Worm (Caenorhabditis elegans): ENCODE measurements around the gene F52H3.6.
"Not testable (repeated sequence)": the region's sequence is repeated elsewhere in the genome, so short reads cannot be mapped to it uniquely, and the experiment has no call there.

The F52H3.6 gene

DNA sequence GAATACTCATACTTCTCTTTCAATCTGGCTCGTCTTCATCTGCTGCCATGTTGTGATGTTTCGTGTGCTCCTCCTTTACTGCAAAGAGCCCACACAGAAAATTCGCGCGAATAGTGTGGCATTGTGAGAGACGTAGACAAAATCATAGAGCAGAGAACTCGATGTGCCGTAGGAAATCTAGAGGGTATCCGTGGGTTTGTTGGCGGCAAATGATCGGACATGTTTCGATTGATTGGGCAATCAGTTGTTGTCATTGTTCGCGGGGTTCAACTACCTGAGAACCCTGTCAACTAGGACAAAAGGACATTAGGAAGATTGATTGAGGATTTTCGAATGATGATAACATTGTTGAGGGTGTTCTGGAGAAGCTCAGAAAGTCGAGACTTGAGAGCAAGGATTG, 3.2 kb downstream of the F52H3.6 start:
- TF ChIP-seq unc-62 (GFP tag; optimal IDR thresholded peaks at IDR 0.05), result no peak

DNA sequence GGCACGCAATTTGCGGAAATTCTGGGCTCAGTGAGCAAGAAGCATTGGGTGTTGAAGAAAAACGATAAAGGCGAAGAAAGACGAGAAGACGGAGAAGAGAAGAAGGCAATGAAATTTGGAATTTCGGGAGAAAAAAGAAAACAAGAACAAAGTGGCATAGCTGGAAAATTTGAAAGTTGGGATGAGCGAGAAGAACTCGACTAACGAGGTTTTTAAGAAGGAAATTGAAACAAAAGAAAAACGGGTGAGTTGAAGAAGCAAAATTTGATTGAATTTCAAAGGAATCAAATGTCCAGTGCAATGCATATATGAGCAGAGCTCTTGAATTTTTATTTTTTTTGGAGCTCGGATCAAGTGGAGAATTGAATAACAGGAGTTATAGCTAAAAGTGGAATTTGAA, 6.5 kb downstream of the F52H3.6 start:
- no peak for TF ChIP-seq unc-62 (GFP tag; optimal IDR thresholded peaks at IDR 0.05)

DNA sequence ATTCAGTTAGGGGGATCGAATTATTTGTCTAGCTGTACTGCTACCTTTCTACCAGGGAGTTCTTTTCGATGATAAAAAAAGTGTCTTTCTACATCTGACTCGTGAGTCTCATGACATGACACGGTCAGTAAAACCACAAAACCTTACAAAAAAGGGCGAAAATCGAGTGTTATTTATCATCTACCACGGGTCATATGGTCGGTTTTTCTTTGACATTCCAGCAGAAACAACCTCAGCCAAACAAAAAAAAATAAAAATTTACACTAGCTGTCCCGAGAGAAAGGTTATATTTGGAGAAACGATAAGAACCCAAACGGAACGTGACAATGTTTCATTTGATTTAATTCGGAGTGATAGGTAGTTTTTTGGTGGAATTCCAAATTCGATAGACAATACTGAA, 8.6 kb downstream of the F52H3.6 start:
- no peak for TF ChIP-seq unc-62 (GFP tag; optimal IDR thresholded peaks at IDR 0.05)

DNA sequence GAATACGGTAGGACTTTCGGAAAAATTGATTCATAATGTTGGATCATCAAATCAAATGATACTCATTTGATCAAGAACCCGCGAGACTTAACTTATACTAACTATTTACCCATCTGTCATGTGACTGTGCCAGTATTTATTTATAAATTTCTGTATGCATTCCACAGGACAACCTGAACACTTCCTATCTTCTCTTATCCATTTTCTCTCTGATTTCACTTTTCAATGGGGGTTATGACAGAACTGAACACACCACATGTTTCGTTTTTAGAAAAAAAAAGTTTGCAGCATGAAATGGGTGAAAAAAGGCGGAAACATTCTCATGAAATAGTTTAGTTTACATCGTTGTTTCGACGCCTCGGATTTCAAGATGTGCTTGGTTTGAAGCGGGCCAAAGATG, 10.7 kb downstream of the F52H3.6 start:
- TF ChIP-seq unc-62 (GFP tag; optimal IDR thresholded peaks at IDR 0.05), result no peak

DNA sequence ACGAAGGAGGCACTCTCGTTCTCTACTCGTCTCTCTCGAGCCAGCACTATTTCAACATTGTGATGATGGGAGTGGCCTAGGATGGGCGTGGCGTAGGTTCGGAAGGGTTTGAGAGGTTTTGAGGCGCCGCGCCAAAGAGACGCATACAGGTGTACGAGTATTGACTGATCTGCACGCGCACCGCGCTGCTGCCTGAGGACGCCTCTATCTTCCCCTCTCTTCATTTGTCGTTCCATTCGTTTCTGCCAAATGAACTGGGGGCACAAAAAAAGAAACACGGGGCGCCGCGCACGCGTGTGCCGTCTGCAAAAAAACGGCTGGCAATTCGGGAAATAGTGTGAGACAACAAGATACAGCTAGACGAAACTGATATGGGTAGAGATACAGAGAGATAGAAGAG, 12.2 kb downstream of the F52H3.6 start, which contains the start of gene lec-2:
Gene lec-2, minus strand, starts transcription at position 171 of the 400 bp plus-strand sequence.
- TF ChIP-seq unc-62 (GFP tag; optimal IDR thresholded peaks at IDR 0.05), result no peak

DNA sequence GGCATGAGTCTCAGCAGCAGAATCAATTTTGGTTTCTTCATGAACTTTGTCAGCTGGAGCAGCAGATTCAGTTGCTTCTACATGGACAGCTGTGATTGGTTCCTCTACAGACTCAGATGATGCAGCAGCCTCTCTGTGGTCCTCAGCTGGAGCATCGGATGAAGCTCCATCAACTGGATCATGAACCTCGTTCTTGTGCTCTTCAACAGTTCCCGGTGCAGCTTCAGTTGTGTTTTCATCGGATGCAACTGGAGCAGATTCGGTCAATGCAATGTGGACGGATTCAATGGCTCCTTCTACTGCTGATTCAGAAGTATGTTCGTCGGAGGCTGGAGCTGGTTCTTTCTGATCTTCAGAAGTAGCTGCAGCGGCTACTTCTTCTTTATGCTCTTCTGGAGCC, 13.8 kb downstream of the F52H3.6 start:
- no peak for TF ChIP-seq unc-62 (GFP tag; optimal IDR thresholded peaks at IDR 0.05)

DNA sequence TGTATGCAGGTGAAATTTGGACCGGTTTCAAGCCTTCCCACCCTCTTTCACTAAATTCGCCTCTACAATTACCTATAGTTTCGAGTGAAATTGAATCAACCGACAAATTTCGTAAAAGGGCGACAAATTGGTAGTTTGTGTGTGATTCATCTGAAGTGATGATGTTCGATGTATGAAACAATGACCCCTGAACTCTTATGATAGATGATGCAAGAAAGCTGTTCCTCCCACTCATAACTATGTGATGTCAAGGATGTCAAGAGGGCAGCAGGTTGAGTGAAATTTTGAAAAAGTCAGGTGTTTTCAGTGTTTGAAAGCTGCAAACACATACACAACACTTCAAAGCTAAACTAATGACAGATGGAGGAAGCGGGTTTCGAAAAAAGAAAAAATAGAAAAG, 15.7 kb downstream of the F52H3.6 start:
- TF ChIP-seq unc-62 (GFP tag; optimal IDR thresholded peaks at IDR 0.05), result no peak

DNA sequence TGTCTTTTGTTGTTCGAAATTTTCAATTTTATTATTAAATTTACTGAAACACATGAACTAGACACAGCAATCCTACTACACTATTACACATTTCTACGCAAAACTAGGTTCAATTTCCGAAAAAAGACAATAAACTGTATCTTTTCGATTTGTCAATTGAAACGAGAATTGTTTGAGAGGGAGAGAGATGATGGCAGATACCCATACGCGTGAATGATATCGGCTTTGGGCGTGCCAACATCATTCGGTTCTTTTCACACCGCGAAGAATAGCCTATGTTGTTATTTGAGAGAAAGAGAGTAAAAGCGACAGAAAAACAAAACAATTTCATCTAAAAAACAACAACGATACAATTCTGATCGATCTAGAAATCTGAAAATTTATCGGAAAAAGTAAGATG, 16.5 kb downstream of the F52H3.6 start:
- TF ChIP-seq unc-62 (GFP tag; optimal IDR thresholded peaks at IDR 0.05), result no peak

DNA sequence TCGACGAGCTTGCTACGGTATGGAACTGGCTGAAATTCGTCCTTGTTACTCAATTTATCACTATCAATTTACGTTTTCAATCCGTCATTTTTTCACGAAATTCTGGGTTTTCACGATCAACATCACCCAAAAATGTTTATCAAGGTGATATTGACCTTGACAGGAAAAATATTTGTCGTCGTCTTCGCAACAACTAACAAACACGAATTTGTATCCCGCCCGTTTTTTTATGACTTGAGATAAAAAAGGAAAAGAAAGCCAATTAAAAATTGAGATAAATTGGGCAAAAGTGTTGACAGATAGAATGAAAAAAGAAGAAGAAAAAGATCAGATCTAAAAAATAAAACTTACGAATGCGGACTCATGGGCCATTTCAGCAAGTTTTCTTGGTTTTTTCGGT, 17.3 kb downstream of the F52H3.6 start:
- TF ChIP-seq unc-62 (GFP tag; optimal IDR thresholded peaks at IDR 0.05), result no peak

DNA sequence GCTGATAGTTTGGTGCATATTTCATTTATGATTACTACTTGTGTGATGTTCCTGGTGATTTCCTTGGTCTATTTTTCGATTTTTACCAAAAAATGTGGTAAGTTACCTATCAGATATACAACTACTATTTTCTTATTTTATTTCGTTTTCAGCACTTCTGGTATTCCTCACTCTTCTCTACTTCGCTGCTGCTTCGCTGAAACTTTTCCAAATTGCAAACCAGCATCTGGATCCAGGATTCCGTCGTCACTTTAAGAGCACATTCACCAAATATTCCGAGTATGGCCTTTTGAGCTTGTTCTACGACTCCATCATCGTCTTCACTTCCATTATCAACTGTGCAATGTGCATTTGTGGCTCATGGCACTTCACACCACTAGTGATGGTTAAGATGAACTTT, 19.7 kb downstream of the F52H3.6 start:
- no peak for TF ChIP-seq unc-62 (GFP tag; optimal IDR thresholded peaks at IDR 0.05)

DNA sequence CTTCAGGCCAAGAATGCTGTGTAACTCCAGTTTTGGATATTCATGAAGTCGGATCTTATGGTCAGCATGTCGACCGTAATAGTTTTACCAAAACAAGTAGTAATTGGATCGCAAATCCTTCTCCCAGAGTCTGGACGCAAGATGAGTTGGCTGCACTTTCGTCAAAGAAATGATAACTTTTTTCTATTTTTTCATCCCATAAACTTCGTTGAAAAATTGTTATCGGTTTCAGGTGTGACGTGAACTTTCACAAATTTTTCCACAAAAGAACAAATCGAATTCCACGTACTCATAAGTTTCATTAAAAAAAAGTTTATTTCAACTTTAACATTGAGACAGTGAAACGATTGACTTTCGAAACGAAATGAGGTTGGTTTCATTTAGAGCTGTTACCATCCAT, 20.3 kb downstream of the F52H3.6 start, which contains the start of gene ZK892.5:
Gene ZK892.5, plus strand, starts transcription at position 301 of the 400 bp plus-strand sequence.
- no peak for TF ChIP-seq unc-62 (GFP tag; optimal IDR thresholded peaks at IDR 0.05)

DNA sequence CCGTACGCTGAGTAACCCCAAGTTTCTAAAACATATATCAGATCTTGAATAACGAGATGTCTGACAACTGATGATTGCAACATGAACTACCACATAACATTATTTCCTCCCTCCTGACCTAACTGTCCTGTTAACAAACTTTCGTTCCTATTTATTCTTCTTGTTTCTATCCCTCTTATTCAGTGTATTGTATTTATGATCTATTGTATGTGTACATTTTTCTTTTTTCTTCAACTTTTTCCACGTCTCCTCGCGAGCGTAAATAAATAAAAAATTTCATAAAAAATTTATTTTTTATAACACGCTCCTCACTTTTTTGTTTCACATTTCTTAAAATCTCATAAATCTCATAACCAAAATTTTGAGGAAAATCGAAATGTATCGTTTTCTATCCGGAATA, 22.0 kb downstream of the F52H3.6 start, which contains the start of gene ZK892.4:
Gene ZK892.4, plus strand, starts transcription at position 301 of the 400 bp plus-strand sequence.
- TF ChIP-seq unc-62 (GFP tag; optimal IDR thresholded peaks at IDR 0.05), result not testable (repeated sequence)

DNA sequence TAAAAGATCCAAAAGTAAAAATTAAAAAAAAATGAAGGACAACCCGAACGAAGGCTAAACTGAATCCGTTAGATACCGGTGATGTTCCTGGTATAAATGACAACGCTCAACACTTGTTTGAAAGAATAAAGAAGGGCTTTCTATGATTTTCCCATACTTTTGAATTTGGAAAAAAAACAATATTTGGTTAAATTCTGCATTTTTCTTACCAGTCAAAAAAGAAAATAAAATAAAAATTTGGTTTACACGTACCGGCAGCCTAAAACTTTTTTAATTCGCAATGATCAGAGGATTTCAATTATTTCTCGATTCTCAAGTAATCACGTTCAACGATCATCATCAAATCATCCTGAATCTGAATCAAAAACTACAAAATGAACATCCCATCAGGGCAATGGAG, 26.7 kb downstream of the F52H3.6 start, which contains the start of gene ZK892.3:
Gene ZK892.3, plus strand, starts transcription at position 301 of the 400 bp plus-strand sequence.
- TF ChIP-seq unc-62 (GFP tag; optimal IDR thresholded peaks at IDR 0.05), result no peak

DNA sequence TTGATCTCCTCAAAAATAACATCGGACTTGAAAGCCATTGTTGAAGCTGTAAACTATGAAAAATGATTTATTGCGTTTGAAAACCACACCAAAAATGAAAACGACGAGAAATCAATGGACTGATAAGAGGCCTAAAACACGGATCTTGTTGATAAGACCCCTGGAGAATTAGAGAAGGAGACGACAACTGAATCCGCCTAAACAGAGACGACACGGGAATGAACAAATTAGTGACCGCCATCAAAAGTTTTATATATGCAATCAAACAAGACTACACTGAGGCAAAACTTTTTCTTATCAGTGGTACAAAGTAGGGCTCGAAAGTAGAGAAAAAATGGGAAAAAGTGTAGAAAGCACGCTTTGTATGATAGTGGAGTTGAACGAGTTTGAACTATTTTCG, 27.2 kb downstream of the F52H3.6 start, which contains the start of gene nlt-1:
Gene nlt-1, minus strand, starts transcription at position 78 of the 400 bp plus-strand sequence.
- no peak for TF ChIP-seq unc-62 (GFP tag; optimal IDR thresholded peaks at IDR 0.05)

DNA sequence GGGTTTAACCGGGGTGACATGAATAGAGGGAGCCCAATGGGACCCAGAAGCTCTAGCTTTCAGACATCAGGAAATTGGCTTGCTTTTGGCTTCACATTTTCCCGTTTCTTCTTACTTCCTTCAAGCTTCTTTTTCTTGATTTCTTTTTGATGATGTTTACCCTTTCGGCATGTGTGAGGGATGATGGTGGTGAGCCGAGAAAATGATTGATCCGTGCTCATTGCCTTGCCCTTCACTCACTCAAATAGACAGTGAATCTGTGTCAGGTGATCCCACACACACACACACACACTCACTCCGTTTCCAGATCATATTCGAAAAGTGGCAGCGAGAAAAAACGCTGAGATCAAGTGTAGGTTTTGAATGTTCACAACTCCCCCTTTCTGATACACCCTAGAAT, 33.5 kb downstream of the F52H3.6 start:
- TF ChIP-seq unc-62 (GFP tag; optimal IDR thresholded peaks at IDR 0.05), result no peak

DNA sequence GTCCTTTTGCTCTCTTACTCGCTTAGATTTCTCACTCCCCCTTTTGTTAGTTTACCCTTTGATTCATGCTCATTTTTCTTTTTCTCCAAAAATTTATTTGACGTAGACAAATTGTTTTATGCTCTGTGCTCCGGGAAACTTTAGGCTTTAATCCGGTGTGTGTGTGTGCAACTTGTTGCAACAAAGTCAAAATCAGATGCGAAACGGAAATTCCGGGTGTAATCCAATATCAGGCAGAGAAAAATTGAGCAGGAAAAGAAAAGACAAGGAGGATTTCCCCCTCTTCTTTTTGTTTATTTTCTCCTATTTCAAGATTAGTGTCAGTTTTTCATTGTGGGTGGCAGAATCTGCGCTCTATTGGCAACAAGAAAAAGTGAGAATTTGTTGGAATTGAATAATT, 35.7 kb downstream of the F52H3.6 start:
- TF ChIP-seq unc-62 (GFP tag; optimal IDR thresholded peaks at IDR 0.05), result no peak

DNA sequence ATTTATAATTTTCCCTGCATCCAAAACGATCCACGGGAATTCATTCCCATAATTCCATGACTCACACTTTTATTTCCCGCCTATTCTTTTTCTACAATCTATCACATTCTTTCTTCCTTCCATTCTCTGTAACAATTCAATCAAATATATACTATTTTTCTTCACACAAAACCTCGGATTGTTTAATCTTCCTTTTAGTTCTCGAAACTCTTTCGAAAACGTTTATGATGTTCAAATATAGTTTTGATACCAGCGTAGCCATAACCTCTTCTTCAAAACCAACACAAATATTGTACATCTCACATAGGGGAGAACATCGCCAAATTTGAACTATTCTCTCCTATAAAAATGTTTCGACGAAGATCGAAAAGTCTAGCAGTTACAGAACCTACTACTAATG, 37.4 kb downstream of the F52H3.6 start, which contains the start of gene lec-3:
Gene lec-3, plus strand, starts transcription at position 301 of the 400 bp plus-strand sequence.
- no peak for TF ChIP-seq unc-62 (GFP tag; optimal IDR thresholded peaks at IDR 0.05)

DNA sequence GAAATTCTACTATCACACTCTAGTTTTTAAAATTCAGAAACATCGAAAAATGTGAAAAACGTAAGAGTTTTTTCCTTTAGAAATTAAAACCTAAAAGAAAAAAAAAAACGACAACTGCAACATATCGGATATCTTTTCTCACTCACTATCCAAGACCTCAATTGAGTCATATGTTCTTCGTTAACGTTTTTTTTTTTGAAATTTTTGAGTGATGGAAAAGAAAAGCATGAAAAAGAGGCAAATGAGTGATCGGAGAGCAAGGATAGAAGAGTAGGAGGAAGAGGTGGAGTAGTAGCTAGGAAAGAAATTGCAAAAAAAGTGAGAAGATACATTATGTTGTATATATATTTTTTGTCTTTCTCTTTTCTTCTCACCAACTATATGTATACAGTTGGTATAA, 38.7 kb downstream of the F52H3.6 start:
- no peak for TF ChIP-seq unc-62 (GFP tag; optimal IDR thresholded peaks at IDR 0.05)
